Fruit fly (Drosophila melanogaster) whole organism, embryonic: ENCODE data around the gene Cbl.
A peak's percentile ranks its signal among the peaks of the same experiment; 100 is the strongest.

Experiments used
- Atf6 ChIP-seq: fragments of 200-800 bp; sonication (Bioruptor generic); IDR thresholded peaks from 2 replicates; pipeline ENCODE4 v1.3.6; 2022; ENCODE audit warnings: missing biosample characterization, missing genetic modification characterization
- CG10267 ChIP-seq: fragments of 200-800 bp; sonication (Bioruptor generic); optimal IDR thresholded peaks from 2 replicates; lab custom pipeline; 2018; ENCODE audit warnings: missing biosample characterization, mild to moderate bottlenecking, missing genetic modification characterization, moderate library complexity
- CG11093 ChIP-seq: fragments of 200-800 bp; sonication (Bioruptor generic); IDR thresholded peaks from 3 replicates; pipeline ENCODE4 v1.3.6; 2022; ENCODE audit warnings: missing biosample characterization, missing genetic modification characterization
- CG11560 ChIP-seq: fragments of 200-800 bp; sonication (Bioruptor generic); IDR thresholded peaks from 3 replicates; pipeline ENCODE4 v1.3.6; 2022; ENCODE audit warnings: missing biosample characterization, missing genetic modification characterization
- CG13424 ChIP-seq: fragments of 200-800 bp; sonication (Bioruptor generic); optimal IDR thresholded peaks from 2 replicates; lab custom pipeline; 2019; ENCODE audit warnings: missing biosample characterization, mild to moderate bottlenecking, missing genetic modification characterization, moderate library complexity
- CG15479 ChIP-seq: fragments of 200-800 bp; sonication (Bioruptor generic); optimal IDR thresholded peaks from 3 replicates; lab custom pipeline; 2019; ENCODE audit warnings: missing biosample characterization, mild to moderate bottlenecking, missing genetic modification characterization, moderate library complexity
- CG17359 ChIP-seq: fragments of 200-800 bp; sonication (Bioruptor generic); optimal IDR thresholded peaks from 3 replicates; lab custom pipeline; 2018; ENCODE audit warnings: missing biosample characterization, mild to moderate bottlenecking, missing genetic modification characterization, moderate library complexity
- CG1792 ChIP-seq: fragments of 200-800 bp; sonication (Bioruptor generic); optimal IDR thresholded peaks from 2 replicates; lab custom pipeline; 2016; ENCODE audit warnings: missing biosample characterization, missing genetic modification characterization
- CG18011 ChIP-seq: fragments of 200-800 bp; sonication (Bioruptor generic); optimal IDR thresholded peaks from 2 replicates; lab custom pipeline; 2017; ENCODE audit warnings: missing biosample characterization, missing genetic modification characterization, mild to moderate bottlenecking, moderate library complexity, missing genotype
- CG3281 ChIP-seq: fragments of 200-800 bp; sonication (Bioruptor generic); optimal IDR thresholded peaks from 3 replicates; lab custom pipeline; 2017; ENCODE audit warnings: missing biosample characterization, mild to moderate bottlenecking, missing genetic modification characterization
- CG4282 ChIP-seq: fragments of 200-800 bp; sonication (Bioruptor generic); optimal IDR thresholded peaks from 2 replicates; lab custom pipeline; 2016; ENCODE audit warnings: missing biosample characterization, missing genetic modification characterization
- CG4328 ChIP-seq: fragments of 200-800 bp; sonication (Bioruptor generic); optimal IDR thresholded peaks from 3 replicates; lab custom pipeline; 2017; ENCODE audit warnings: missing biosample characterization, missing genetic modification reagents, missing genetic modification characterization
- CG4424 ChIP-seq: fragments of 200-800 bp; sonication (Bioruptor generic); optimal IDR thresholded peaks from 3 replicates; lab custom pipeline; 2016; ENCODE audit warnings: missing biosample characterization, missing genetic modification characterization
- CG4617 ChIP-seq: fragments of 200-800 bp; sonication (Bioruptor generic); optimal IDR thresholded peaks from 3 replicates; lab custom pipeline; 2016; ENCODE audit warnings: missing biosample characterization, missing genetic modification characterization, borderline replicate concordance
- CG4854 ChIP-seq: fragments of 200-800 bp; sonication (Bioruptor generic); optimal IDR thresholded peaks from 2 replicates; lab custom pipeline; 2016; ENCODE audit warnings: missing biosample characterization, missing genetic modification characterization, inconsistent platforms
- CG6689 ChIP-seq: fragments of 200-800 bp; sonication (Bioruptor generic); IDR thresholded peaks from 2 replicates; pipeline ENCODE4 v1.3.6; 2022; ENCODE audit warnings: missing biosample characterization, missing genetic modification characterization
- CG9437 ChIP-seq: fragments of 200-800 bp; sonication (Bioruptor generic); optimal IDR thresholded peaks from 2 replicates; lab custom pipeline; 2018; ENCODE audit warnings: missing biosample characterization, mild to moderate bottlenecking, missing genetic modification characterization
- Dbx ChIP-seq: fragments of 200-800 bp; sonication (Bioruptor generic); IDR thresholded peaks from 3 replicates; pipeline ENCODE4 v1.3.6; 2022; ENCODE audit warnings: missing biosample characterization, missing genetic modification characterization
- E2f2 ChIP-seq: fragments of 200-800 bp; sonication (Bioruptor generic); IDR thresholded peaks from 2 replicates; pipeline ENCODE4 v1.3.6; 2022; ENCODE audit warnings: missing biosample characterization, missing genetic modification characterization
- Fer3 ChIP-seq: fragments of 200-800 bp; sonication (Bioruptor generic); optimal IDR thresholded peaks from 2 replicates; lab custom pipeline; 2018; ENCODE audit warnings: missing biosample characterization, mild to moderate bottlenecking, missing genetic modification characterization, moderate library complexity
- H2.0 ChIP-seq: fragments of 200-800 bp; sonication (Bioruptor generic); IDR thresholded peaks from 2 replicates; pipeline ENCODE4 v1.3.6; 2022; ENCODE audit warnings: missing biosample characterization, missing genetic modification characterization
- HLH4C ChIP-seq: fragments of 200-800 bp; sonication (Bioruptor generic); IDR thresholded peaks from 3 replicates; pipeline ENCODE4 v1.3.6; 2022; ENCODE audit warnings: missing biosample characterization, missing genetic modification characterization; ENCODE audit not compliant: partially characterized antibody
- Hr51 ChIP-seq, 2 experiments: fragments of 200-800 bp; sonication (Bioruptor generic); optimal IDR thresholded peaks; 2 replicates in 1 of 2; 3 replicates in 1 of 2; lab custom pipeline; 2016 to 2018; ENCODE audit warnings: missing biosample characterization in 2 of 2, missing genetic modification characterization in 2 of 2, mild to moderate bottlenecking in 1 of 2, moderate library complexity in 1 of 2
- MTF-1 ChIP-seq: fragments of 200-800 bp; sonication (Bioruptor generic); optimal IDR thresholded peaks from 2 replicates; lab custom pipeline; 2018; ENCODE audit warnings: missing biosample characterization, mild to moderate bottlenecking, missing genetic modification characterization, borderline replicate concordance
- NfI ChIP-seq: fragments of 200-800 bp; sonication (Bioruptor generic); optimal IDR thresholded peaks from 3 replicates; lab custom pipeline; 2018; ENCODE audit warnings: missing biosample characterization, mild to moderate bottlenecking, missing genetic modification characterization, moderate library complexity
- Oli ChIP-seq: fragments of 200-800 bp; sonication (Bioruptor generic); optimal IDR thresholded peaks from 2 replicates; lab custom pipeline; 2018; ENCODE audit warnings: missing biosample characterization, mild to moderate bottlenecking, missing genetic modification characterization, moderate library complexity
- Rx ChIP-seq: fragments of 200-800 bp; sonication (Bioruptor generic); IDR thresholded peaks from 2 replicates; pipeline ENCODE4 v1.3.6; 2022; ENCODE audit warnings: missing biosample characterization, missing genetic modification characterization
- YL-1 ChIP-seq: fragments of 200-800 bp; sonication (Bioruptor generic); optimal IDR thresholded peaks from 3 replicates; lab custom pipeline; 2017; ENCODE audit warnings: missing biosample characterization, mild to moderate bottlenecking, missing genetic modification characterization
- abd-A ChIP-seq: fragments of 200-800 bp; sonication (Bioruptor generic); optimal IDR thresholded peaks from 3 replicates; lab custom pipeline; 2019; ENCODE audit warnings: missing biosample characterization, mild to moderate bottlenecking, missing genetic modification characterization, moderate library complexity
- ac ChIP-seq: fragments of 200-800 bp; sonication (Bioruptor generic); optimal IDR thresholded peaks from 3 replicates; lab custom pipeline; 2017; ENCODE audit warnings: missing biosample characterization, mild to moderate bottlenecking, missing genetic modification characterization
- bsh ChIP-seq, 2 experiments: fragments of 200-800 bp; sonication (Bioruptor generic); optimal IDR thresholded peaks; 2 replicates each; lab custom pipeline; 2017 to 2018; ENCODE audit warnings: mild to moderate bottlenecking in 2 of 2, missing biosample characterization in 2 of 2, missing genetic modification characterization in 2 of 2, moderate library complexity in 1 of 2
- chinmo ChIP-seq: fragments of 200-800 bp; sonication (Bioruptor generic); IDR thresholded peaks from 4 replicates; pipeline ENCODE4 v1.3.6; 2022; ENCODE audit warnings: missing biosample characterization, missing genetic modification characterization; ENCODE audit not compliant: partially characterized antibody
- exex ChIP-seq: fragments of 200-800 bp; sonication (Bioruptor generic); optimal IDR thresholded peaks from 4 replicates; lab custom pipeline; 2018; ENCODE audit warnings: missing biosample characterization, mild to moderate bottlenecking, missing genetic modification characterization, moderate library complexity
- grn ChIP-seq: fragments of 200-800 bp; sonication (Bioruptor generic); optimal IDR thresholded peaks from 3 replicates; lab custom pipeline; 2017; ENCODE audit warnings: missing biosample characterization, missing genetic modification characterization
- kah ChIP-seq: fragments of 200-800 bp; sonication (Bioruptor generic); optimal IDR thresholded peaks from 2 replicates; lab custom pipeline; 2018; ENCODE audit warnings: missing biosample characterization, mild to moderate bottlenecking, missing genetic modification characterization
- luna ChIP-seq: fragments of 200-800 bp; sonication (Bioruptor generic); optimal IDR thresholded peaks from 2 replicates; lab custom pipeline; 2016; ENCODE audit warnings: missing biosample characterization, missing genetic modification characterization
- mld ChIP-seq: fragments of 200-800 bp; sonication (Bioruptor generic); IDR thresholded peaks from 3 replicates; pipeline ENCODE4 v1.3.6; 2022; ENCODE audit warnings: missing biosample characterization, missing genetic modification characterization; ENCODE audit not compliant: partially characterized antibody
- nerfin-2 ChIP-seq: fragments of 200-800 bp; sonication (Bioruptor generic); IDR thresholded peaks from 2 replicates; pipeline ENCODE4 v1.3.6; 2022; ENCODE audit warnings: missing biosample characterization, missing genetic modification characterization; ENCODE audit not compliant: partially characterized antibody
- org-1 ChIP-seq: fragments of 200-800 bp; sonication (Bioruptor generic); optimal IDR thresholded peaks from 2 replicates; lab custom pipeline; 2017; ENCODE audit warnings: missing biosample characterization, missing genetic modification characterization
- pb ChIP-seq: fragments of 200-800 bp; sonication (Bioruptor generic); optimal IDR thresholded peaks from 3 replicates; lab custom pipeline; 2016; ENCODE audit warnings: missing biosample characterization, missing genetic modification characterization
- pum ChIP-seq: fragments of 200-800 bp; sonication (Bioruptor generic); optimal IDR thresholded peaks from 2 replicates; lab custom pipeline; 2016; ENCODE audit warnings: missing biosample characterization, missing genetic modification characterization
- rib ChIP-seq: fragments of 200-800 bp; sonication (Bioruptor generic); IDR thresholded peaks from 2 replicates; pipeline ENCODE4 v1.3.6; 2022; ENCODE audit warnings: missing biosample characterization, missing genetic modification characterization
- sd ChIP-seq: fragments of 200-800 bp; sonication (Bioruptor generic); optimal IDR thresholded peaks from 3 replicates; lab custom pipeline; 2018; ENCODE audit warnings: missing biosample characterization, mild to moderate bottlenecking, missing genetic modification characterization, moderate library complexity
- slbo ChIP-seq: fragments of 200-800 bp; sonication (Bioruptor generic); IDR thresholded peaks from 2 replicates; pipeline ENCODE4 v1.3.6; 2022; ENCODE audit warnings: missing biosample characterization, missing genetic modification characterization
- sob ChIP-seq: fragments of 200-800 bp; sonication (Bioruptor generic); IDR thresholded peaks from 2 replicates; pipeline ENCODE4 v1.3.6; 2022; ENCODE audit warnings: missing biosample characterization, missing genetic modification characterization
- sr ChIP-seq: fragments of 200-800 bp; sonication (Bioruptor generic); IDR thresholded peaks from 3 replicates; pipeline ENCODE4 v1.3.6; 2022; ENCODE audit warnings: missing biosample characterization, missing genetic modification characterization
- tna ChIP-seq: fragments of 200-800 bp; sonication (Bioruptor generic); IDR thresholded peaks from 2 replicates; pipeline ENCODE4 v1.3.6; 2022; ENCODE audit warnings: missing biosample characterization, missing genetic modification characterization; ENCODE audit not compliant: partially characterized antibody
- unpg ChIP-seq: fragments of 200-800 bp; sonication (Bioruptor generic); optimal IDR thresholded peaks from 3 replicates; lab custom pipeline; 2018; ENCODE audit warnings: missing biosample characterization, mild to moderate bottlenecking, missing genetic modification characterization, moderate library complexity
- vfl ChIP-seq: fragments of 200-800 bp; sonication (Bioruptor generic); optimal IDR thresholded peaks from 2 replicates; lab custom pipeline; 2016; ENCODE audit warnings: missing biosample characterization, missing genetic modification characterization
- zen ChIP-seq: fragments of 200-800 bp; sonication (Bioruptor generic); optimal IDR thresholded peaks from 3 replicates; lab custom pipeline; 2018; ENCODE audit warnings: missing biosample characterization, mild to moderate bottlenecking, missing genetic modification characterization, moderate library complexity

Cbl gene

DNA sequence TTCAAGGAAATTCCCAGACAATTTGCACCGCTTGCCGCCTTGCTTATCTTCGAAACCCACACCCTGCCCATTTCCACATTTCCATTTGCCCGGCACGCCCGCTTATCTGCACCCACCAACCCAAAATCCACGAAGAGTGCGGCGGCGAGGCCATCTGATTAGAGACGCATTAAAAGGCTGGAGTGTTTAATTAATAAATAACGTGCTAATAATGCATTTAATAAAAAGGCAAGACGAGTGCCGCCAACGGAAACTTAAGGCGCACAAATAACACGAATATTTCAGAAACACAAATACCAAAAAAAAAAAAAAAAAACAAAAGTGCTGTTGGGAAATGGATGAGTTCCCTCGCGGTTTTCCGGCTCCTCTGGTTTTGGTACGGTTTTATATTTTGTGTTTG, 28.2 kb downstream of the Cbl start:
- TF ChIP-seq CG4424 (GFP tag; lab: Kevin White, UChicago) (no peak), kah (no peak), pb (no peak), CG1792 (GFP tag; lab: Kevin White, UChicago) (no peak), E2f2 (GFP tag; lab: Robert Waterston, UW) (peak; percentile 23; the same call in 1 of the 2 replicates), bsh (GFP tag; optimal IDR thresholded peaks at IDR 0.05; lab: Kevin White, UChicago) (no peak), CG11560 (tag; lab: Robert Waterston, UW) (no peak), CG4854 (GFP tag; lab: Kevin White, UChicago) (no peak), CG13424 (no peak), MTF-1 (GFP tag; lab: Kevin White, UChicago) (no peak), Oli (tag; lab: Kevin White, UChicago) (no peak), luna (GFP tag; lab: Kevin White, UChicago) (no peak), H2.0 (no peak), ac (GFP tag; lab: Kevin White, UChicago) (no peak), Dbx (no peak), unpg (GFP tag; lab: Kevin White, UChicago) (no peak), zen (peak; percentile 23), CG9437 (GFP tag; lab: Kevin White, UChicago) (no peak), slbo (GFP tag; lab: Robert Waterston, UW) (0 out of 2 replicates have a peak, but pooled peaks have one; percentile 23), CG3281 (no peak), pum (GFP tag; lab: Kevin White, UChicago) (no peak), CG18011 (no peak), Fer3 (tag; lab: Kevin White, UChicago) (no peak), CG4328 (GFP tag; lab: Kevin White, UChicago) (no peak), grn (GFP tag; lab: Kevin White, UChicago) (peak; percentile 51), Atf6 (peak; percentile 18; the same call in 1 of the 2 replicates), sr (GFP tag; lab: Robert Waterston, UW) (no peak), nerfin-2 (GFP tag; lab: Robert Waterston, UW) (no peak), tna (GFP tag; lab: Robert Waterston, UW) (no peak), CG6689 (GFP tag; lab: Robert Waterston, UW) (no peak), CG4617 (GFP tag; lab: Kevin White, UChicago) (no peak), chinmo (GFP tag; lab: Robert Waterston, UW) (peak; percentile 65; the same call in 2 of the 4 replicates), rib (GFP tag; lab: Robert Waterston, UW) (no peak), Hr51 (GFP tag; optimal IDR thresholded peaks at IDR 0.05; lab: Kevin White, UChicago) (no peak), CG11093 (GFP tag; lab: Robert Waterston, UW) (no peak), CG10267 (tag; lab: Kevin White, UChicago) (no peak), exex (tag; lab: Kevin White, UChicago) (peak; percentile 89), YL-1 (GFP tag; lab: Kevin White, UChicago) (no peak), NfI (no peak), CG4282 (no peak), CG15479 (GFP tag; lab: Kevin White, UChicago) (peak; percentile 45), HLH4C (GFP tag; lab: Robert Waterston, UW) (no peak), vfl (no peak), abd-A (tag; lab: Kevin White, UChicago) (no peak), org-1 (GFP tag; lab: Kevin White, UChicago) (no peak), CG17359 (no peak), sd (tag; lab: Kevin White, UChicago) (peak; percentile 68), Rx (no peak), mld (GFP tag; lab: Robert Waterston, UW) (no peak), sob (no peak)
